Worm (Caenorhabditis elegans): ENCODE results near the gene str-200.

str-200 gene

ce11 chrV:17485078-17485477 lies 27.1 kb upstream of the str-200 start, which contains the start of gene srh-111:
Gene srh-111 (minus strand): TSS chrV:17485178.
- TF ChIP-seq sem-4 (tag; optimal IDR thresholded peaks at IDR 0.05) (no peak), ztf-1 (GFP tag; conservative IDR thresholded peaks at IDR 0.05) (no peak), ceh-82 (tag; optimal IDR thresholded peaks at IDR 0.05) (no peak), ceh-16 (tag; optimal IDR thresholded peaks at IDR 0.05) (no peak), ZK546.5 (tag; optimal IDR thresholded peaks at IDR 0.05) (no peak), ztf-11 (tag; optimal IDR thresholded peaks at IDR 0.05) (no peak)

DNA sequence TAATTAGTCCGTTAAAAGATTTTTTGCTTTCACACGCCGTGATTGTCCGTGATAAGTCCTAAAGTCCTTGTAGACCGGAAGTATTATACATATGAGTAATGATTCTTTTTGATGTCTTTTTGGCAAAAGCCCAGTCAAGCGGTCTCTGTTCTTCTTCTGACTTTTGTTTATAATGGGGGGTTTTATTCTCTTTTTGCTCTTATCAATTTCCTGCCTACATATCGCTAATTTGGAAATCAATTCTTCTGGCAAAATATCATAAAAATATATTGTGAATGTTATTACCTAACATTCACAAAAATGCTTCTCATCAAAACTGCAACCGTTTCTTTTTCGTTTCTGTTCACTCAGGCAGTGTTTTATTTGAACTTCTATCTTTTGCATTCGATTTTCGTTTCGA lies 18.5 kb upstream of the str-200 start, which contains the start of gene srbc-61:
Gene srbc-61, plus strand, starts transcription at position 301 of the 400 bp plus-strand sequence.
- TF ChIP-seq mab-5 (tag; optimal IDR thresholded peaks at IDR 0.05) (no peak), unc-39 (tag; optimal IDR thresholded peaks at IDR 0.05) (no peak), blmp-1 (tag; optimal IDR thresholded peaks at IDR 0.05; ENCODE audit: insufficient read depth) (no peak), lsy-2 (tag; optimal IDR thresholded peaks at IDR 0.05) (no peak)

DNA sequence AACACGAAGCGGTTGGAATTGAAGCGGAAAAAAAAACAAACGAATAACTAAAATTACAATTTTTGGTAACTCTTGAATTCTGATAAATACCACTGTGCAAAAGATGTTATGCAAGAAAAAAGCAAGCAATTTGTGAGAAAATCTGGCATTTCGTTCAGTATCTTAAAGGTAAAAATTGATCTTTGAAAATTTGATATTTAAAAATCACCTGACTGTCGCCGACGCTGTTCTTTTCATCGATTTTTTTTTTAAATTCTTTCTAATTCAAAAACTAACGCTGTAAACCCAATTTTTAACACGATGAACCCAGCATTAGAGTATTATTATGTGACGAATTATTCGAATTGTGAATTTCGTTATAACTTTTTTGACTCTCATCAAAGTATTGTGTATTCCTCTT lies 15.7 kb upstream of the str-200 start, which contains the start of gene srh-123:
Gene srh-123, plus strand, starts transcription at position 301 of the 400 bp plus-strand sequence.
- no peak for TF ChIP-seq lin-13 (GFP tag; optimal IDR thresholded peaks at IDR 0.05)
- no peak for TF ChIP-seq ztf-1 (GFP tag; conservative IDR thresholded peaks at IDR 0.05)
- TF ChIP-seq aly-2 (tag; optimal IDR thresholded peaks at IDR 0.05), result no peak
- TF ChIP-seq lsy-2 (tag; optimal IDR thresholded peaks at IDR 0.05), result no peak
- no peak for TF ChIP-seq ZK546.5 (tag; optimal IDR thresholded peaks at IDR 0.05)
- TF ChIP-seq unc-39 (tag; optimal IDR thresholded peaks at IDR 0.05), result no peak
- no peak for TF ChIP-seq ztf-11 (tag; optimal IDR thresholded peaks at IDR 0.05)
- TF ChIP-seq alr-1 (tag; optimal IDR thresholded peaks at IDR 0.05), result no peak
- no peak for TF ChIP-seq crh-2 (tag; optimal IDR thresholded peaks at IDR 0.05)
- TF ChIP-seq R02D3.7 (tag; optimal IDR thresholded peaks at IDR 0.05), result no peak
- TF ChIP-seq egl-27 (tag; optimal IDR thresholded peaks at IDR 0.05), result no peak
- TF ChIP-seq nhr-129 (tag; optimal IDR thresholded peaks at IDR 0.05), result no peak
- no peak for TF ChIP-seq dmd-4 (tag; optimal IDR thresholded peaks at IDR 0.05)
- no peak for TF ChIP-seq sma-3 (GFP tag; optimal IDR thresholded peaks at IDR 0.05)
- TF ChIP-seq lin-39 (tag; optimal IDR thresholded peaks at IDR 0.05), result no peak
- no peak for TF ChIP-seq ztf-4 (tag; optimal IDR thresholded peaks at IDR 0.05)
- TF ChIP-seq nhr-21 (tag; optimal IDR thresholded peaks at IDR 0.05), result no peak
- no peak for TF ChIP-seq unc-62 (GFP tag; optimal IDR thresholded peaks at IDR 0.05)

- TF ChIP-seq unc-39 (tag; optimal IDR thresholded peaks at IDR 0.05), result no peak
- no peak for TF ChIP-seq fos-1 (tag; optimal IDR thresholded peaks at IDR 0.05)
- no peak for TF ChIP-seq peb-1 (tag; optimal IDR thresholded peaks at IDR 0.05)
- TF ChIP-seq sem-4 (tag; optimal IDR thresholded peaks at IDR 0.05), result no peak
- no peak for TF ChIP-seq unc-55 (GFP tag; optimal IDR thresholded peaks at IDR 0.05)
- TF ChIP-seq nhr-21 (tag; optimal IDR thresholded peaks at IDR 0.05), result no peak
- no peak for TF ChIP-seq nhr-129 (tag; optimal IDR thresholded peaks at IDR 0.05)
- TF ChIP-seq gmeb-1 (tag; optimal IDR thresholded peaks at IDR 0.05), result no peak
- TF ChIP-seq crh-2 (tag; optimal IDR thresholded peaks at IDR 0.05), result no peak
- no peak for TF ChIP-seq ceh-16 (tag; optimal IDR thresholded peaks at IDR 0.05)
These were observed 13.6 kb upstream of the str-200 start, which contains the start of gene srh-235 for ce11 chrV:17471564-17471963. Gene srh-235 (minus strand): TSS chrV:17471664.

ce11 chrV:17469180-17469579 lies 11.2 kb upstream of the str-200 start, which contains the start of gene F20E11.17:
Gene F20E11.17 (minus strand): TSS chrV:17469280.
- TF ChIP-seq snpc-4 (tag; optimal IDR thresholded peaks at IDR 0.05) (no peak), gmeb-1 (tag; optimal IDR thresholded peaks at IDR 0.05) (no peak), nhr-10 (tag; optimal IDR thresholded peaks at IDR 0.05) (no peak), lsy-2 (tag; optimal IDR thresholded peaks at IDR 0.05) (no peak), sem-4 (tag; optimal IDR thresholded peaks at IDR 0.05) (no peak), R02D3.7 (tag; optimal IDR thresholded peaks at IDR 0.05) (no peak), nhr-237 (tag; optimal IDR thresholded peaks at IDR 0.05) (no peak), sma-9 (GFP tag; optimal IDR thresholded peaks at IDR 0.05) (no peak), sma-9 (tag; optimal IDR thresholded peaks at IDR 0.05) (no peak), nhr-25 (tag; optimal IDR thresholded peaks at IDR 0.05) (no peak), elt-3 (tag; optimal IDR thresholded peaks at IDR 0.05) (no peak), nhr-23 (tag; optimal IDR thresholded peaks at IDR 0.05) (no peak), Y55F3AM.14 (GFP tag; optimal IDR thresholded peaks at IDR 0.05) (no peak)

Data from whole organism, L2 larva.